Worm (Caenorhabditis elegans): ENCODE data around the gene C33D9.3.

C33D9.3 gene

DNA sequence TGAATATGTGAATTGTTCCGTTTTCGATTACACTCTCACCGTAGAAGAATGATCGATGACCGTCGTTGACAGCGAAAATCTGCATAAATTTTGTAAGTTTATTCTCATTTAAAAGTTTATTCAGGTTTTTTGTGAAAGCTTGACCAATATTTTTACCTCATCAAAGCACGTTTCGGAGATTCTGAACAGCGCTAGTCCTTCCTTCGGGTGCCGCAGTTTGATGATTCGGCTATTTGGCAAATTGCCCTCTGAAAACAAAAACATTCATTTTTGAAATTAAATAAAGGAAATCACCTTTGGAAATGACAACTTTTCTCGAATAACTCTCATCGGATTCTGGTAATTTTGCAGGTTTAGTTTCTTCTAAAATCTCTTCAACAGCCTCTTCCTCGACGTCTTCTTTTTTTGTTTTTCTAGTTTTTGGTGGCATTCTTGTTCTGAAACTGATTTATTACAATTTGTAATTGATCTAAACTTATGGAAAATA lies 51.7 kb downstream of the C33D9.3 start, which contains the start of gene F21D5.6:
F21D5.6 (minus strand) TSS at position 437 of the 487 bp plus-strand sequence.
- TF ChIP-seq nhr-43 (tag; optimal IDR thresholded peaks at IDR 0.05; ENCODE audit: poor library complexity, severe bottlenecking) = peak; percentile 25
- TF ChIP-seq ama-1 (optimal IDR thresholded peaks at IDR 0.05) = peak; percentile 0
- TF ChIP-seq ztf-4 (tag; optimal IDR thresholded peaks at IDR 0.05) = no peak

Data from whole organism, L3 larva.